Worm (Caenorhabditis elegans) whole organism, young adult: ENCODE measurements around the gene Y41D4A.6.

ENCODE experiments used
- hlh-12 ChIP-seq: sonication (generic microtip); optimal IDR thresholded peaks from 2 replicates; lab custom pipeline; 2016; ENCODE audit warnings: missing genetic modification characterization, missing compliant biosample characterization
- pha-4 ChIP-seq: fragments of 150-350 bp; sonication (generic microtip); optimal IDR thresholded peaks from 2 replicates; lab custom pipeline; 2014; ENCODE audit warnings: missing biosample characterization, missing genetic modification reagents, missing genetic modification characterization
- snpc-4 ChIP-seq, 5 experiments: fragments of 150-350 bp in 1 of 5; sonication (generic microtip) in 4 of 5; optimal IDR thresholded peaks; 2 replicates each; lab custom pipeline; 2014 to 2018; ENCODE audit warnings: missing genetic modification characterization in 5 of 5, missing biosample characterization in 3 of 5, antibody characterized with exemption in 2 of 5, mild to moderate bottlenecking in 2 of 5, missing compliant biosample characterization in 2 of 5, missing genotype in 2 of 5, moderate library complexity in 2 of 5, missing genetic modification reagents in 1 of 5

- TF ChIP-seq snpc-4 (GFP tag; optimal IDR thresholded peaks at IDR 0.05; lab: Kevin White, UChicago) = no peak
- no peak for TF ChIP-seq snpc-4 (tag; optimal IDR thresholded peaks at IDR 0.05; lab: Kevin White, UChicago)
- TF ChIP-seq hlh-12 (tag; lab: Kevin White, UChicago) = no peak
- no peak for TF ChIP-seq pha-4
Observed at ce11 chrIV:1739366-1740104, 5.8 kb downstream of the Y41D4A.6 start.
